Fruit fly (Drosophila melanogaster) whole organism, pupa: ENCODE data around the gene CG43338.

ENCODE experiments used
- CG12605 ChIP-seq: fragments of 200-800 bp; sonication (Bioruptor generic); IDR thresholded peaks from 2 replicates; pipeline ENCODE4 v1.3.6; 2022; ENCODE audit warnings: missing biosample characterization, missing genetic modification characterization
- CG13204 ChIP-seq: fragments of 200-800 bp; sonication (Bioruptor generic); optimal IDR thresholded peaks from 2 replicates; lab custom pipeline; 2018; ENCODE audit warnings: missing biosample characterization, mild to moderate bottlenecking, missing genetic modification characterization, moderate library complexity
- CG14655 ChIP-seq: fragments of 200-800 bp; sonication (Bioruptor generic); optimal IDR thresholded peaks from 3 replicates; lab custom pipeline; 2017; ENCODE audit warnings: mild to moderate bottlenecking, missing biosample characterization, missing genetic modification reagents, missing genetic modification characterization
- CG17806 ChIP-seq: fragments of 200-800 bp; sonication (Bioruptor generic); optimal IDR thresholded peaks from 2 replicates; lab custom pipeline; 2018; ENCODE audit warnings: missing biosample characterization, mild to moderate bottlenecking, missing genetic modification characterization, moderate library complexity
- CG32121 ChIP-seq: fragments of 200-800 bp; sonication (Bioruptor generic); IDR thresholded peaks from 2 replicates; pipeline ENCODE4 v1.3.6; 2022; ENCODE audit warnings: missing biosample characterization, missing genetic modification characterization
- CG8301 ChIP-seq: fragments of 200-800 bp; sonication (Bioruptor generic); optimal IDR thresholded peaks from 2 replicates; lab custom pipeline; 2018; ENCODE audit warnings: missing biosample characterization, mild to moderate bottlenecking, missing genetic modification characterization
- EcR ChIP-seq: fragments of 200-800 bp; sonication (Bioruptor generic); optimal IDR thresholded peaks from 3 replicates; lab custom pipeline; 2019; ENCODE audit warnings: missing biosample characterization, missing genetic modification characterization, mild to moderate bottlenecking, moderate library complexity, missing genetic modification reagents
- Ets98B ChIP-seq: fragments of 200-800 bp; sonication (Bioruptor generic); IDR thresholded peaks from 2 replicates; pipeline ENCODE4 v1.3.6; 2022; ENCODE audit warnings: missing biosample characterization, missing genetic modification characterization
- Pif1A ChIP-seq: fragments of 200-800 bp; sonication (Bioruptor generic); optimal IDR thresholded peaks from 3 replicates; lab custom pipeline; 2016; ENCODE audit warnings: missing biosample characterization, missing genetic modification characterization
- Snoo ChIP-seq: fragments of 200-800 bp; sonication (Bioruptor generic); optimal IDR thresholded peaks from 3 replicates; lab custom pipeline; 2017; ENCODE audit warnings: missing biosample characterization, mild to moderate bottlenecking, missing genetic modification characterization, inconsistent platforms
- gl ChIP-seq: fragments of 200-800 bp; sonication (Bioruptor generic); optimal IDR thresholded peaks from 2 replicates; lab custom pipeline; 2018; ENCODE audit warnings: missing biosample characterization, mild to moderate bottlenecking, missing genetic modification characterization
- rn ChIP-seq: fragments of 200-800 bp; sonication (Bioruptor generic); IDR thresholded peaks from 2 replicates; pipeline ENCODE4 v1.3.6; 2022; ENCODE audit warnings: missing biosample characterization, missing genetic modification characterization

dm6 chr2L:18656691-18657237 is 14.3 kb downstream of the CG43338 start:
- TF ChIP-seq CG17806 (tag; lab: Kevin White, UChicago) (no peak), Snoo (no peak), CG32121 (GFP tag; lab: Robert Waterston, UW) (no peak), EcR (no peak), CG8301 (tag; lab: Kevin White, UChicago) (no peak), gl (tag; lab: Kevin White, UChicago) (no peak), CG14655 (GFP tag; lab: Kevin White, UChicago) (no peak), CG13204 (GFP tag; lab: Kevin White, UChicago) (no peak), rn (GFP tag; lab: Robert Waterston, UW) (no peak), CG12605 (GFP tag; lab: Robert Waterston, UW) (no peak), Ets98B (GFP tag; lab: Robert Waterston, UW) (no peak), Pif1A (GFP tag; lab: Kevin White, UChicago) (no peak)
